In the genomic region with DNA sequence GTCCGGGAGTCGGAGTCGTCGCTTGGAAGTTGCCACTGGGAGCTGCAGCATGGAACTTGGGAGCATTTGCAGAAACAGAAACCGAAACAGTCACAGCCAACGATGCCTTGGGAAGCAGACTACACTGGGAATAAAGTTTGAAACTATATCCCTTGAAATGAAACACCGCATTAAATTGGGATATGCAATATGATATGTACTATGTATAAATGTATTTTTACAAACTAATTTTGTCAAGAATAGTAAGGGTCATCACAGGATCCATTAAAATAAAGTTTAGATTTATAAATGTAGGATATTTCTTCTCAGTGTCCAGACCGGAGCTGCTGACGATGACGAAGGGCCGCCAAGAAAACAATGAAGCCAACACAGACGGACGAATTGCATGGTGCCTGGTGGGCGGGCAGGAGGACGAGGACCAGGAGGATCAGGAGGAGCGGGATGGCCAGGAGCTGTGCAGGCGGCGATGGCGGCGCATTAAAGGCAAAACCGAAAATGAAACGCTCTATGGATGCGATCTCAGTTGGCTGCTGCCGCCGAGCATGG, we compare ENCODE assay signal across 1 fruit fly cellular context.
A peak's percentile ranks its signal among the peaks of the same experiment; 100 is the strongest.
TF ChIP-seq lines count a peak whose summit lies in the region.

No protein-coding gene starts in this region.

TF ChIP-seq in whole organism, prepupa, 60 proteins besides CTCF, POLR2A, EP300 and RAD21 (continued from another document):
- TF ChIP-seq CG3032 (tag; optimal IDR thresholded peaks at IDR 0.05; lab: Kevin White, UChicago): peak; percentile 58
- TF ChIP-seq pdm3 (GFP tag; optimal IDR thresholded peaks at IDR 0.05; lab: Kevin White, UChicago): peak; percentile 22
- peak; percentile 12 for TF ChIP-seq Hr39 (GFP tag; optimal IDR thresholded peaks at IDR 0.05; lab: Kevin White, UChicago)
- peak; percentile 36 for TF ChIP-seq acj6 (GFP tag; optimal IDR thresholded peaks at IDR 0.05; lab: Kevin White, UChicago)
- peak; percentile 8 for TF ChIP-seq OdsH (GFP tag; optimal IDR thresholded peaks at IDR 0.05; lab: Kevin White, UChicago)
- TF ChIP-seq topi (GFP tag; optimal IDR thresholded peaks at IDR 0.05; lab: Kevin White, UChicago): peak; percentile 34
- TF ChIP-seq esn (GFP tag; optimal IDR thresholded peaks at IDR 0.05; lab: Kevin White, UChicago): peak; percentile 23
- no peak for TF ChIP-seq Eip93F (GFP tag; optimal IDR thresholded peaks at IDR 0.05; lab: Kevin White, UChicago)
- TF ChIP-seq Sox14 (GFP tag; optimal IDR thresholded peaks at IDR 0.05; lab: Kevin White, UChicago): peak; percentile 34
- TF ChIP-seq CG9139 (GFP tag; optimal IDR thresholded peaks at IDR 0.05; lab: Kevin White, UChicago): peak; percentile 7
- TF ChIP-seq Gug (GFP tag; IDR thresholded peaks at IDR 0.05; lab: Robert Waterston, UW): no peak
- peak; percentile 26 for TF ChIP-seq CG1621 (tag; optimal IDR thresholded peaks at IDR 0.05; lab: Kevin White, UChicago)
- no peak for TF ChIP-seq CG6276 (GFP tag; optimal IDR thresholded peaks at IDR 0.05; lab: Kevin White, UChicago)
- TF ChIP-seq fkh (GFP tag; optimal IDR thresholded peaks at IDR 0.05; lab: Kevin White, UChicago): no peak
- peak; percentile 78 for TF ChIP-seq svp (GFP tag; lab: Kevin White, UChicago)
- TF ChIP-seq salr (GFP tag; optimal IDR thresholded peaks at IDR 0.05; lab: Kevin White, UChicago): peak in 1 of 2 experiments; percentile 17
- peak; percentile 10 for TF ChIP-seq CG8632 (GFP tag; optimal IDR thresholded peaks at IDR 0.05; lab: Kevin White, UChicago)
- TF ChIP-seq Met (GFP tag; optimal IDR thresholded peaks at IDR 0.05; lab: Kevin White, UChicago): peak; percentile 59
- TF ChIP-seq Hr4 (GFP tag; optimal IDR thresholded peaks at IDR 0.05; lab: Kevin White, UChicago): no peak
- TF ChIP-seq CG6854 (GFP tag; optimal IDR thresholded peaks at IDR 0.05; lab: Kevin White, UChicago): no peak
- TF ChIP-seq Ets21C (GFP tag; optimal IDR thresholded peaks at IDR 0.05; lab: Kevin White, UChicago): no peak
- TF ChIP-seq CG16779 (tag; optimal IDR thresholded peaks at IDR 0.05; lab: Kevin White, UChicago): no peak
- TF ChIP-seq cyc (GFP tag; optimal IDR thresholded peaks at IDR 0.05; lab: Kevin White, UChicago): peak; percentile 8
- peak; percentile 39 for TF ChIP-seq Smox (GFP tag; optimal IDR thresholded peaks at IDR 0.05; lab: Kevin White, UChicago)
- no peak for TF ChIP-seq net (GFP tag; optimal IDR thresholded peaks at IDR 0.05; lab: Kevin White, UChicago)
- TF ChIP-seq achi (GFP tag; optimal IDR thresholded peaks at IDR 0.05; lab: Kevin White, UChicago): peak; percentile 30
- TF ChIP-seq Eip75B (GFP tag; optimal IDR thresholded peaks at IDR 0.05; lab: Kevin White, UChicago): peak; percentile 15
- TF ChIP-seq Ets96B (tag; optimal IDR thresholded peaks at IDR 0.05; lab: Kevin White, UChicago): peak; percentile 60
- TF ChIP-seq CG10631 (GFP tag; optimal IDR thresholded peaks at IDR 0.05; lab: Kevin White, UChicago): peak; percentile 29
- no peak for TF ChIP-seq CG15336 (GFP tag; IDR thresholded peaks at IDR 0.05; lab: Robert Waterston, UW)
- TF ChIP-seq vri (GFP tag; optimal IDR thresholded peaks at IDR 0.05; lab: Kevin White, UChicago): peak; percentile 3
- no peak for TF ChIP-seq fd85E (GFP tag; optimal IDR thresholded peaks at IDR 0.05; lab: Kevin White, UChicago)
- TF ChIP-seq CG6163 (GFP tag; IDR thresholded peaks at IDR 0.05; lab: Robert Waterston, UW): 0 out of 3 replicates have a peak, but pooled peaks have one; percentile 38
- peak; percentile 89 for TF ChIP-seq Eip78C (GFP tag; lab: Kevin White, UChicago)
- peak; percentile 7 for TF ChIP-seq CG31627 (GFP tag; optimal IDR thresholded peaks at IDR 0.05; lab: Kevin White, UChicago)
